Fruit fly (Drosophila melanogaster) whole organism, pupa: ENCODE results near the gene Fer1HCH.
A peak's percentile ranks its signal among the peaks of the same experiment; 100 is the strongest.

Source experiments
- CG13204 ChIP-seq: fragments of 200-800 bp; sonication (Bioruptor generic); optimal IDR thresholded peaks from 2 replicates; lab custom pipeline; 2018; ENCODE audit warnings: missing biosample characterization, mild to moderate bottlenecking, missing genetic modification characterization, moderate library complexity
- CG15710 ChIP-seq: fragments of 200-800 bp; sonication (Bioruptor generic); optimal IDR thresholded peaks from 2 replicates; lab custom pipeline; 2018; ENCODE audit warnings: missing biosample characterization, mild to moderate bottlenecking, missing genetic modification characterization, moderate library complexity
- CG32121 ChIP-seq: fragments of 200-800 bp; sonication (Bioruptor generic); IDR thresholded peaks from 2 replicates; pipeline ENCODE4 v1.3.6; 2022; ENCODE audit warnings: missing biosample characterization, missing genetic modification characterization
- CG34367 ChIP-seq: fragments of 200-800 bp; sonication (Bioruptor generic); optimal IDR thresholded peaks from 2 replicates; lab custom pipeline; 2018; ENCODE audit warnings: missing biosample characterization, mild to moderate bottlenecking, missing genetic modification characterization
- CG4496 ChIP-seq: fragments of 200-800 bp; sonication (Bioruptor generic); IDR thresholded peaks from 3 replicates; pipeline ENCODE4 v1.3.6; 2022; ENCODE audit warnings: missing biosample characterization, missing genetic modification characterization
- CG8159 ChIP-seq: fragments of 200-800 bp; sonication (Bioruptor generic); optimal IDR thresholded peaks from 3 replicates; lab custom pipeline; 2018; ENCODE audit warnings: missing biosample characterization, mild to moderate bottlenecking, missing genetic modification characterization, moderate library complexity
- EcR ChIP-seq: fragments of 200-800 bp; sonication (Bioruptor generic); optimal IDR thresholded peaks from 3 replicates; lab custom pipeline; 2019; ENCODE audit warnings: missing biosample characterization, missing genetic modification characterization, mild to moderate bottlenecking, moderate library complexity, missing genetic modification reagents
- gl ChIP-seq: fragments of 200-800 bp; sonication (Bioruptor generic); optimal IDR thresholded peaks from 2 replicates; lab custom pipeline; 2018; ENCODE audit warnings: missing biosample characterization, mild to moderate bottlenecking, missing genetic modification characterization

dm6 chr3R:30357062-30357461 is 30.9 kb downstream of the Fer1HCH start:
- TF ChIP-seq CG4496 (GFP tag; lab: Robert Waterston, UW) (peak; percentile 34; the same call in 1 of the 3 replicates), CG34367 (peak; percentile 60), gl (tag; lab: Kevin White, UChicago) (peak; percentile 64), CG8159 (tag; lab: Kevin White, UChicago) (peak; percentile 47), CG15710 (peak; percentile 41), CG32121 (GFP tag; lab: Robert Waterston, UW) (no peak), CG13204 (GFP tag; lab: Kevin White, UChicago) (peak; percentile 50), EcR (GFP tag; lab: Kevin White, UChicago) (peak; percentile 52)
